Fruit fly (Drosophila melanogaster) whole organism, prepupa: ENCODE results near the gene CG17129.

Source experiments
- Blimp-1 ChIP-seq: fragments of 200-800 bp; sonication (Bioruptor generic); optimal IDR thresholded peaks from 3 replicates; lab custom pipeline; 2017; ENCODE audit warnings: missing biosample characterization, missing genetic modification characterization, mild to moderate bottlenecking, moderate library complexity, missing genetic modification reagents
- CG10631 ChIP-seq: fragments of 200-800 bp; sonication (Bioruptor generic); optimal IDR thresholded peaks from 2 replicates; lab custom pipeline; 2016; ENCODE audit warnings: missing biosample characterization, missing genetic modification characterization
- CG10669 ChIP-seq: fragments of 200-800 bp; sonication (Bioruptor generic); optimal IDR thresholded peaks from 3 replicates; lab custom pipeline; 2018; ENCODE audit warnings: missing biosample characterization, mild to moderate bottlenecking, missing genetic modification characterization, moderate library complexity
- CG11294 ChIP-seq: fragments of 200-800 bp; sonication (Bioruptor generic); IDR thresholded peaks from 2 replicates; pipeline ENCODE4 v1.3.6; 2022; ENCODE audit warnings: missing biosample characterization, missing genetic modification characterization
- CG11762 ChIP-seq: fragments of 200-800 bp; sonication (Bioruptor generic); optimal IDR thresholded peaks from 3 replicates; lab custom pipeline; 2016; ENCODE audit warnings: missing biosample characterization, missing genetic modification characterization; ENCODE audit not compliant: insufficient read depth
- CG11902 ChIP-seq: fragments of 200-800 bp; sonication (Bioruptor generic); optimal IDR thresholded peaks from 3 replicates; lab custom pipeline; 2016; ENCODE audit warnings: missing biosample characterization, missing genetic modification characterization
- CG15336 ChIP-seq: fragments of 200-800 bp; sonication (Bioruptor generic); IDR thresholded peaks from 2 replicates; pipeline ENCODE4 v1.3.6; 2022; ENCODE audit warnings: missing biosample characterization, missing genetic modification characterization
- CG1621 ChIP-seq: fragments of 200-800 bp; sonication (Bioruptor generic); optimal IDR thresholded peaks from 3 replicates; lab custom pipeline; 2018; ENCODE audit warnings: missing biosample characterization, mild to moderate bottlenecking, missing genetic modification characterization
- CG16779 ChIP-seq: fragments of 200-800 bp; sonication (Bioruptor generic); optimal IDR thresholded peaks from 3 replicates; lab custom pipeline; 2017; ENCODE audit warnings: missing biosample characterization, mild to moderate bottlenecking, missing genetic modification characterization
- CG3032 ChIP-seq: fragments of 200-800 bp; optimal IDR thresholded peaks from 2 replicates; lab custom pipeline; 2019; ENCODE audit warnings: missing biosample characterization, mild to moderate bottlenecking, missing genetic modification characterization, moderate library complexity
- CG31627 ChIP-seq: fragments of 200-800 bp; sonication (Bioruptor generic); optimal IDR thresholded peaks from 3 replicates; lab custom pipeline; 2016; ENCODE audit warnings: missing biosample characterization, missing genetic modification characterization
- CG32006 ChIP-seq: fragments of 200-800 bp; sonication (Bioruptor generic); optimal IDR thresholded peaks from 3 replicates; lab custom pipeline; 2017; ENCODE audit warnings: missing biosample characterization, mild to moderate bottlenecking, missing genetic modification characterization
- CG34406 ChIP-seq: fragments of 200-800 bp; sonication (Bioruptor generic); optimal IDR thresholded peaks from 3 replicates; lab custom pipeline; 2016; ENCODE audit warnings: missing biosample characterization, missing genetic modification characterization
- CG3919 ChIP-seq: fragments of 200-800 bp; sonication (Bioruptor generic); optimal IDR thresholded peaks from 3 replicates; lab custom pipeline; 2016; ENCODE audit warnings: missing biosample characterization, missing genetic modification characterization
- CG4318 ChIP-seq: fragments of 200-800 bp; sonication (Bioruptor generic); optimal IDR thresholded peaks from 3 replicates; lab custom pipeline; 2017; ENCODE audit warnings: missing biosample characterization, mild to moderate bottlenecking, missing genetic modification characterization
- CG6276 ChIP-seq: fragments of 200-800 bp; sonication (Bioruptor generic); optimal IDR thresholded peaks from 2 replicates; lab custom pipeline; 2017; ENCODE audit warnings: missing biosample characterization, mild to moderate bottlenecking, missing genetic modification characterization
- CG6792 ChIP-seq: fragments of 200-800 bp; sonication (Bioruptor generic); optimal IDR thresholded peaks from 3 replicates; lab custom pipeline; 2016; ENCODE audit warnings: missing biosample characterization, missing genetic modification characterization
- CG6854 ChIP-seq: fragments of 200-800 bp; sonication (Bioruptor generic); optimal IDR thresholded peaks from 2 replicates; lab custom pipeline; 2017; ENCODE audit warnings: missing biosample characterization, mild to moderate bottlenecking, missing genetic modification characterization
- CG7368 ChIP-seq: fragments of 200-800 bp; sonication (Bioruptor generic); optimal IDR thresholded peaks from 3 replicates; lab custom pipeline; 2016; ENCODE audit warnings: missing biosample characterization, missing genetic modification characterization
- CG8119 ChIP-seq: fragments of 200-800 bp; sonication (Bioruptor generic); IDR thresholded peaks from 3 replicates; pipeline ENCODE4 v1.3.6; 2022; ENCODE audit warnings: missing biosample characterization, missing genetic modification characterization
- CG8319 ChIP-seq: fragments of 200-800 bp; sonication (Bioruptor generic); optimal IDR thresholded peaks from 3 replicates; lab custom pipeline; 2016; ENCODE audit warnings: missing biosample characterization, missing genetic modification characterization
- CG8632 ChIP-seq: fragments of 200-800 bp; sonication (Bioruptor generic); optimal IDR thresholded peaks from 3 replicates; lab custom pipeline; 2016; ENCODE audit warnings: missing biosample characterization, missing genetic modification characterization
- CG9139 ChIP-seq: fragments of 200-800 bp; sonication (Bioruptor generic); optimal IDR thresholded peaks from 3 replicates; lab custom pipeline; 2017; ENCODE audit warnings: missing biosample characterization, mild to moderate bottlenecking, missing genetic modification characterization
- Eip75B ChIP-seq: fragments of 200-800 bp; sonication (Bioruptor generic); optimal IDR thresholded peaks from 3 replicates; lab custom pipeline; 2016; ENCODE audit warnings: missing biosample characterization, missing genetic modification characterization
- Eip78C ChIP-seq: fragments of 200-800 bp; sonication (Bioruptor generic); peaks from one replicate; lab custom pipeline; 2016; ENCODE audit warnings: missing biosample characterization, missing genetic modification characterization
- Eip93F ChIP-seq: fragments of 200-800 bp; sonication (Bioruptor generic); optimal IDR thresholded peaks from 2 replicates; lab custom pipeline; 2016; ENCODE audit warnings: missing biosample characterization, mild to moderate bottlenecking, missing genetic modification characterization
- Ets21C ChIP-seq: fragments of 200-800 bp; sonication (Bioruptor generic); optimal IDR thresholded peaks from 3 replicates; lab custom pipeline; 2016; ENCODE audit warnings: missing biosample characterization, missing genetic modification characterization
- Ets96B ChIP-seq: fragments of 200-800 bp; optimal IDR thresholded peaks from 2 replicates; lab custom pipeline; 2019; ENCODE audit warnings: missing biosample characterization, mild to moderate bottlenecking, missing genetic modification characterization, moderate library complexity
- Gug ChIP-seq: fragments of 200-800 bp; sonication (Bioruptor generic); IDR thresholded peaks from 2 replicates; pipeline ENCODE4 v1.3.6; 2022; ENCODE audit warnings: missing biosample characterization, missing genetic modification characterization
- Hr38 ChIP-seq: sonication (Bioruptor generic); optimal IDR thresholded peaks from 2 replicates; lab custom pipeline; 2016; ENCODE audit warnings: missing biosample characterization, missing genetic modification characterization
- Hr39 ChIP-seq: fragments of 200-800 bp; sonication (Bioruptor generic); optimal IDR thresholded peaks from 2 replicates; lab custom pipeline; 2016; ENCODE audit warnings: missing biosample characterization, missing genetic modification characterization
- Hr4 ChIP-seq: fragments of 200-800 bp; sonication (Bioruptor generic); optimal IDR thresholded peaks from 3 replicates; lab custom pipeline; 2016; ENCODE audit warnings: missing biosample characterization, missing genetic modification characterization
- Lpt ChIP-seq: fragments of 200-800 bp; sonication (Bioruptor generic); optimal IDR thresholded peaks from 3 replicates; lab custom pipeline; 2016; ENCODE audit warnings: missing biosample characterization, missing genetic modification characterization
- OdsH ChIP-seq: fragments of 200-800 bp; sonication (Bioruptor generic); optimal IDR thresholded peaks from 3 replicates; lab custom pipeline; 2016; ENCODE audit warnings: missing biosample characterization, missing genetic modification characterization
- Sox14 ChIP-seq: fragments of 200-800 bp; sonication (Bioruptor generic); optimal IDR thresholded peaks from 3 replicates; lab custom pipeline; 2016; ENCODE audit warnings: missing biosample characterization, missing genetic modification characterization
- Sox15 ChIP-seq: fragments of 200-800 bp; sonication (Bioruptor generic); optimal IDR thresholded peaks from 3 replicates; lab custom pipeline; 2016; ENCODE audit warnings: missing biosample characterization, missing genetic modification characterization
- acj6 ChIP-seq: fragments of 200-800 bp; sonication (Bioruptor generic); optimal IDR thresholded peaks from 3 replicates; lab custom pipeline; 2016; ENCODE audit warnings: missing biosample characterization, missing genetic modification characterization
- cyc ChIP-seq: fragments of 200-800 bp; sonication (Bioruptor generic); optimal IDR thresholded peaks from 3 replicates; lab custom pipeline; 2016; ENCODE audit warnings: missing biosample characterization, missing genetic modification characterization
- dsx ChIP-seq: fragments of 200-800 bp; optimal IDR thresholded peaks from 3 replicates; lab custom pipeline; 2019; ENCODE audit warnings: missing biosample characterization, mild to moderate bottlenecking, missing genetic modification characterization, moderate library complexity; ENCODE audit not compliant: poor library complexity, severe bottlenecking
- eg ChIP-seq: fragments of 200-800 bp; sonication (Bioruptor generic); IDR thresholded peaks from 3 replicates; pipeline ENCODE4 v1.3.6; 2022; ENCODE audit warnings: missing biosample characterization, missing genetic modification characterization
- esn ChIP-seq: fragments of 200-800 bp; sonication (Bioruptor generic); optimal IDR thresholded peaks from 2 replicates; lab custom pipeline; 2016; ENCODE audit warnings: missing biosample characterization, mild to moderate bottlenecking, missing genetic modification characterization, moderate library complexity
- fd59A ChIP-seq: fragments of 200-800 bp; sonication (Bioruptor generic); optimal IDR thresholded peaks from 2 replicates; lab custom pipeline; 2017; ENCODE audit warnings: missing biosample characterization, mild to moderate bottlenecking, missing genetic modification characterization, missing genetic modification reagents
- fd85E ChIP-seq: fragments of 200-800 bp; sonication (Bioruptor generic); optimal IDR thresholded peaks from 3 replicates; lab custom pipeline; 2016; ENCODE audit warnings: missing biosample characterization, missing genetic modification characterization
- fkh ChIP-seq: fragments of 200-800 bp; sonication (Bioruptor generic); optimal IDR thresholded peaks from 3 replicates; lab custom pipeline; 2017; ENCODE audit warnings: missing biosample characterization, mild to moderate bottlenecking, missing genetic modification characterization, moderate library complexity
- net ChIP-seq: fragments of 200-800 bp; sonication (Bioruptor generic); optimal IDR thresholded peaks from 3 replicates; lab custom pipeline; 2016; ENCODE audit warnings: missing biosample characterization, missing genetic modification characterization
- pdm3 ChIP-seq: fragments of 200-800 bp; sonication (Bioruptor generic); optimal IDR thresholded peaks from 3 replicates; lab custom pipeline; 2016; ENCODE audit warnings: missing biosample characterization, missing genetic modification characterization
- salr ChIP-seq, 2 experiments: fragments of 200-800 bp; sonication (Bioruptor generic); optimal IDR thresholded peaks; 3 replicates each; lab custom pipeline; 2016 to 2018; ENCODE audit warnings: missing biosample characterization in 2 of 2, missing genetic modification characterization in 2 of 2, mild to moderate bottlenecking in 1 of 2
- spab ChIP-seq: fragments of 200-800 bp; sonication (Bioruptor generic); optimal IDR thresholded peaks from 2 replicates; lab custom pipeline; 2017; ENCODE audit warnings: missing biosample characterization, mild to moderate bottlenecking, missing genetic modification characterization, missing genetic modification reagents
- ss ChIP-seq, 2 experiments: fragments of 200-800 bp; sonication (Bioruptor generic); optimal IDR thresholded peaks; 2 replicates in 1 of 2; 3 replicates in 1 of 2; lab custom pipeline; 2017 to 2018; ENCODE audit warnings: mild to moderate bottlenecking in 2 of 2, missing biosample characterization in 2 of 2, missing genetic modification characterization in 2 of 2, moderate library complexity in 1 of 2
- svp ChIP-seq: fragments of 200-800 bp; sonication (Bioruptor generic); peaks from one replicate; lab custom pipeline; 2016; ENCODE audit warnings: missing biosample characterization, missing genetic modification characterization
- topi ChIP-seq: fragments of 200-800 bp; sonication (Bioruptor generic); optimal IDR thresholded peaks from 3 replicates; lab custom pipeline; 2016; ENCODE audit warnings: missing biosample characterization, missing genetic modification characterization
- vri ChIP-seq: fragments of 200-800 bp; sonication (Bioruptor generic); optimal IDR thresholded peaks from 3 replicates; lab custom pipeline; 2016; ENCODE audit warnings: missing biosample characterization, mild to moderate bottlenecking, missing genetic modification characterization

CG17129 gene

dm6 chr3L:681793-682369, 1.8 kb upstream of the CG17129 start:
- TF ChIP-seq Hr39 (no peak), CG7368 (GFP tag; lab: Kevin White, UChicago) (peak; percentile 15), CG34406 (no peak), Gug (GFP tag; lab: Robert Waterston, UW) (no peak), CG31627 (GFP tag; lab: Kevin White, UChicago) (peak; percentile 32), CG15336 (GFP tag; lab: Robert Waterston, UW) (peak; percentile 21; the same call in 1 of the 2 replicates), Ets21C (GFP tag; lab: Kevin White, UChicago) (peak; percentile 1), CG10631 (no peak), spab (GFP tag; lab: Kevin White, UChicago) (no peak), CG9139 (GFP tag; lab: Kevin White, UChicago) (no peak), Lpt (GFP tag; lab: Kevin White, UChicago) (peak; percentile 7), fd85E (GFP tag; lab: Kevin White, UChicago) (no peak), ss (GFP tag; optimal IDR thresholded peaks at IDR 0.05; lab: Kevin White, UChicago) (peak; percentile 6 to 42), Sox14 (peak; percentile 55), CG8119 (GFP tag; lab: Robert Waterston, UW) (0 out of 3 replicates have a peak, but pooled peaks have one; percentile 18), Eip93F (GFP tag; lab: Kevin White, UChicago) (no peak), pdm3 (GFP tag; lab: Kevin White, UChicago) (peak; percentile 28), CG16779 (tag; lab: Kevin White, UChicago) (no peak), fkh (GFP tag; lab: Kevin White, UChicago) (peak; percentile 97), CG1621 (tag; lab: Kevin White, UChicago) (peak; percentile 29), CG6276 (GFP tag; lab: Kevin White, UChicago) (no peak), Sox15 (GFP tag; lab: Kevin White, UChicago) (no peak), Hr38 (GFP tag; lab: Kevin White, UChicago) (no peak), esn (GFP tag; lab: Kevin White, UChicago) (peak; percentile 64), Blimp-1 (no peak), CG11762 (GFP tag; lab: Kevin White, UChicago) (no peak), CG8632 (no peak), CG6854 (GFP tag; lab: Kevin White, UChicago) (peak; percentile 23), topi (GFP tag; lab: Kevin White, UChicago) (peak; percentile 42), CG32006 (no peak), CG8319 (GFP tag; lab: Kevin White, UChicago) (peak; percentile 13), CG3032 (tag; lab: Kevin White, UChicago) (no peak), vri (GFP tag; lab: Kevin White, UChicago) (no peak), salr (GFP tag; optimal IDR thresholded peaks at IDR 0.05; lab: Kevin White, UChicago) (no peak), svp (peak; percentile 65), OdsH (GFP tag; lab: Kevin White, UChicago) (peak; percentile 26), Eip75B (GFP tag; lab: Kevin White, UChicago) (peak; percentile 55), Ets96B (tag; lab: Kevin White, UChicago) (no peak), cyc (peak; percentile 23), net (GFP tag; lab: Kevin White, UChicago) (peak; percentile 43), acj6 (GFP tag; lab: Kevin White, UChicago) (no peak), CG11902 (GFP tag; lab: Kevin White, UChicago) (no peak), Eip78C (GFP tag; lab: Kevin White, UChicago) (peak; percentile 62), eg (GFP tag; lab: Robert Waterston, UW) (peak; percentile 14; the same call in 1 of the 3 replicates), dsx (peak; percentile 12), CG4318 (GFP tag; lab: Kevin White, UChicago) (no peak), fd59A (GFP tag; lab: Kevin White, UChicago) (no peak), CG3919 (GFP tag; lab: Kevin White, UChicago) (peak; percentile 64), CG6792 (GFP tag; lab: Kevin White, UChicago) (peak; percentile 39), CG11294 (GFP tag; lab: Robert Waterston, UW) (no peak), Hr4 (no peak), CG10669 (GFP tag; lab: Kevin White, UChicago) (no peak)
